Worm (Caenorhabditis elegans): ENCODE data around the gene F28C1.1.

DNA sequence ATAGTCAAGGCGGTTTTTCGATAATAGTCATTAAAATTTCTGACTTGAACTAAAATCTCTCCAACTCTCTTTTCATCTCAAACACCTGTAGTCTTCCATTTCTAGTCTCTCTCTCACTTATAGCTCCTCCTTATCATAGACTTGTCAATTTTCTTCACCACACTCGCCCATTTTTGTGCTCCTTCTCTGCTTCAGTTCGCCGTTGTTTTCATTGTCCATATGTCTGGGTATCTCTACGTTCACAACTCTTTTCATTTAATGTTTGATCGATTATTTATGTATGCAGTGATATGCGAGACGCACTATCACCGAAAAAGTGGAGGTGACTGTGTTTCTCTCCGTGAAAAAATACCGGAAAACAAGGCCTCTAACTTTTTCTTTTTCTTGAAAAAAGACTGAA, 17.1 kb downstream of the F28C1.1 start:
- TF ChIP-seq ztf-29 (GFP tag; IDR thresholded peaks at IDR 0.05) (no peak), flt-1 (GFP tag; IDR thresholded peaks at IDR 0.05) (no peak), klf-2 (GFP tag; conservative IDR thresholded peaks at IDR 0.05) (no peak), med-1 (GFP tag; optimal IDR thresholded peaks at IDR 0.05; ENCODE audit: insufficient read depth) (no peak)

Measured in whole organism, midembryonic.